Worm (Caenorhabditis elegans): ENCODE data around the gene Y47D7A.12.

- TF ChIP-seq ref-1 (GFP tag; conservative IDR thresholded peaks at IDR 0.05) (no peak), tab-1 (GFP tag; IDR thresholded peaks at IDR 0.05) (no peak), med-1 (GFP tag; optimal IDR thresholded peaks at IDR 0.05; ENCODE audit: insufficient read depth) (no peak), T22C8.4 (GFP tag; IDR thresholded peaks at IDR 0.05) (no peak)
Measured at ce11 chrV:4410643-4411042, 18.8 kb downstream of the Y47D7A.12 start, which contains the start of gene Y47D7A.3.

Measured in whole organism, midembryonic.